Worm (Caenorhabditis elegans) whole organism, L1 larva: ENCODE measurements around the gene AC7.3.

Experiments used
- C34B4.2 ChIP-seq: sonication (generic microtip); optimal IDR thresholded peaks from 2 replicates; lab custom pipeline; 2017; ENCODE audit warnings: mild to moderate bottlenecking, missing genetic modification characterization, missing compliant biosample characterization
- ama-1 ChIP-seq: fragments of 150-350 bp; optimal IDR thresholded peaks from 2 replicates; lab custom pipeline; 2014
- blmp-1 ChIP-seq: fragments of 150-350 bp; optimal IDR thresholded peaks from 2 replicates; lab custom pipeline; 2014; ENCODE audit warnings: missing biosample characterization, missing genetic modification characterization
- ceh-90 ChIP-seq: sonication (generic microtip); optimal IDR thresholded peaks from 2 replicates; lab custom pipeline; 2016; ENCODE audit warnings: missing genetic modification characterization, missing compliant biosample characterization
- fos-1 ChIP-seq: fragments of 150-350 bp; optimal IDR thresholded peaks from 2 replicates; lab custom pipeline; 2014; ENCODE audit warnings: missing biosample characterization, missing genetic modification characterization
- grh-1 ChIP-seq: fragments of 200-800 bp; sonication (Bioruptor generic); IDR thresholded peaks from 2 replicates; pipeline ENCODE4 v1.3.6; 2022; ENCODE audit warnings: missing genetic modification reagents, missing genetic modification characterization, missing compliant biosample characterization
- lin-39 ChIP-seq: fragments of 150-350 bp; optimal IDR thresholded peaks from 2 replicates; lab custom pipeline; 2014; ENCODE audit warnings: missing biosample characterization, missing genetic modification reagents, missing genetic modification characterization
- lsy-2 ChIP-seq, 2 experiments: fragments of 150-350 bp; optimal IDR thresholded peaks; 2 replicates each; lab custom pipeline; 2014; ENCODE audit warnings: missing biosample characterization in 2 of 2, missing genetic modification characterization in 2 of 2
- nhr-12 ChIP-seq: sonication (generic microtip); optimal IDR thresholded peaks from 2 replicates; lab custom pipeline; 2017; ENCODE audit warnings: missing biosample characterization, missing genetic modification characterization
- nhr-237 ChIP-seq: fragments of 150-350 bp; optimal IDR thresholded peaks from 2 replicates; lab custom pipeline; 2014; ENCODE audit warnings: missing biosample characterization, missing genetic modification characterization
- nhr-28 ChIP-seq: fragments of 150-350 bp; optimal IDR thresholded peaks from 2 replicates; lab custom pipeline; 2014; ENCODE audit warnings: missing biosample characterization, missing genetic modification characterization
- tbx-2 ChIP-seq: sonication (generic microtip); optimal IDR thresholded peaks from 2 replicates; lab custom pipeline; 2016; ENCODE audit warnings: missing genetic modification characterization, missing compliant biosample characterization
- ztf-11 ChIP-seq, 2 experiments: sonication (generic microtip); optimal IDR thresholded peaks; 2 replicates each; lab custom pipeline; 2016 to 2017; ENCODE audit warnings: missing genetic modification characterization in 2 of 2, missing biosample characterization in 1 of 2, missing compliant biosample characterization in 1 of 2

ce11 chrIV:5078846-5079245 is 32.8 kb upstream of the AC7.3 start:
- TF ChIP-seq lin-39 (tag; lab: Kevin White, UChicago): no peak
- TF ChIP-seq grh-1 (GFP tag; lab: Robert Waterston, UW): no peak
- TF ChIP-seq ceh-90 (tag; lab: Kevin White, UChicago): no peak
- no peak for TF ChIP-seq ama-1 (lab: Kevin White, UChicago)
- TF ChIP-seq nhr-12 (tag; lab: Kevin White, UChicago): no peak
- no peak for TF ChIP-seq fos-1 (tag; lab: Kevin White, UChicago)
- no peak for TF ChIP-seq lsy-2 (tag; optimal IDR thresholded peaks at IDR 0.05; lab: Kevin White, UChicago)
- no peak for TF ChIP-seq tbx-2 (tag; lab: Kevin White, UChicago)
- TF ChIP-seq C34B4.2 (tag; lab: Kevin White, UChicago): no peak
- TF ChIP-seq nhr-237 (tag; lab: Kevin White, UChicago): no peak
- no peak for TF ChIP-seq ztf-11 (tag; optimal IDR thresholded peaks at IDR 0.05; lab: Kevin White, UChicago)
- no peak for TF ChIP-seq nhr-28
- TF ChIP-seq blmp-1 (tag; lab: Kevin White, UChicago): no peak
